Fruit fly (Drosophila melanogaster) whole organism, prepupa: Measurements from ENCODE around the gene HIP-R.

ENCODE experiments used
- CG10631 ChIP-seq: fragments of 200-800 bp; sonication (Bioruptor generic); optimal IDR thresholded peaks from 2 replicates; lab custom pipeline; 2016; ENCODE audit warnings: missing biosample characterization, missing genetic modification characterization
- CG11294 ChIP-seq: fragments of 200-800 bp; sonication (Bioruptor generic); IDR thresholded peaks from 2 replicates; pipeline ENCODE4 v1.3.6; 2022; ENCODE audit warnings: missing biosample characterization, missing genetic modification characterization
- CG11762 ChIP-seq: fragments of 200-800 bp; sonication (Bioruptor generic); optimal IDR thresholded peaks from 3 replicates; lab custom pipeline; 2016; ENCODE audit warnings: missing biosample characterization, missing genetic modification characterization; ENCODE audit not compliant: insufficient read depth
- CG11902 ChIP-seq: fragments of 200-800 bp; sonication (Bioruptor generic); optimal IDR thresholded peaks from 3 replicates; lab custom pipeline; 2016; ENCODE audit warnings: missing biosample characterization, missing genetic modification characterization
- CG15336 ChIP-seq: fragments of 200-800 bp; sonication (Bioruptor generic); IDR thresholded peaks from 2 replicates; pipeline ENCODE4 v1.3.6; 2022; ENCODE audit warnings: missing biosample characterization, missing genetic modification characterization
- CG16779 ChIP-seq: fragments of 200-800 bp; sonication (Bioruptor generic); optimal IDR thresholded peaks from 3 replicates; lab custom pipeline; 2017; ENCODE audit warnings: missing biosample characterization, mild to moderate bottlenecking, missing genetic modification characterization
- CG3032 ChIP-seq: fragments of 200-800 bp; optimal IDR thresholded peaks from 2 replicates; lab custom pipeline; 2019; ENCODE audit warnings: missing biosample characterization, mild to moderate bottlenecking, missing genetic modification characterization, moderate library complexity
- CG31627 ChIP-seq: fragments of 200-800 bp; sonication (Bioruptor generic); optimal IDR thresholded peaks from 3 replicates; lab custom pipeline; 2016; ENCODE audit warnings: missing biosample characterization, missing genetic modification characterization
- CG34406 ChIP-seq: fragments of 200-800 bp; sonication (Bioruptor generic); optimal IDR thresholded peaks from 3 replicates; lab custom pipeline; 2016; ENCODE audit warnings: missing biosample characterization, missing genetic modification characterization
- CG3919 ChIP-seq: fragments of 200-800 bp; sonication (Bioruptor generic); optimal IDR thresholded peaks from 3 replicates; lab custom pipeline; 2016; ENCODE audit warnings: missing biosample characterization, missing genetic modification characterization
- CG6276 ChIP-seq: fragments of 200-800 bp; sonication (Bioruptor generic); optimal IDR thresholded peaks from 2 replicates; lab custom pipeline; 2017; ENCODE audit warnings: missing biosample characterization, mild to moderate bottlenecking, missing genetic modification characterization
- CG6854 ChIP-seq: fragments of 200-800 bp; sonication (Bioruptor generic); optimal IDR thresholded peaks from 2 replicates; lab custom pipeline; 2017; ENCODE audit warnings: missing biosample characterization, mild to moderate bottlenecking, missing genetic modification characterization
- CG8119 ChIP-seq: fragments of 200-800 bp; sonication (Bioruptor generic); IDR thresholded peaks from 3 replicates; pipeline ENCODE4 v1.3.6; 2022; ENCODE audit warnings: missing biosample characterization, missing genetic modification characterization
- Eip78C ChIP-seq: fragments of 200-800 bp; sonication (Bioruptor generic); peaks from one replicate; lab custom pipeline; 2016; ENCODE audit warnings: missing biosample characterization, missing genetic modification characterization
- Eip93F ChIP-seq: fragments of 200-800 bp; sonication (Bioruptor generic); optimal IDR thresholded peaks from 2 replicates; lab custom pipeline; 2016; ENCODE audit warnings: missing biosample characterization, mild to moderate bottlenecking, missing genetic modification characterization
- Ets21C ChIP-seq: fragments of 200-800 bp; sonication (Bioruptor generic); optimal IDR thresholded peaks from 3 replicates; lab custom pipeline; 2016; ENCODE audit warnings: missing biosample characterization, missing genetic modification characterization
- Hr38 ChIP-seq: sonication (Bioruptor generic); optimal IDR thresholded peaks from 2 replicates; lab custom pipeline; 2016; ENCODE audit warnings: missing biosample characterization, missing genetic modification characterization
- Hr39 ChIP-seq: fragments of 200-800 bp; sonication (Bioruptor generic); optimal IDR thresholded peaks from 2 replicates; lab custom pipeline; 2016; ENCODE audit warnings: missing biosample characterization, missing genetic modification characterization
- Met ChIP-seq: fragments of 200-800 bp; sonication (Bioruptor generic); optimal IDR thresholded peaks from 3 replicates; lab custom pipeline; 2016; ENCODE audit warnings: missing biosample characterization, missing genetic modification characterization
- Smox ChIP-seq: fragments of 200-800 bp; sonication (Bioruptor generic); optimal IDR thresholded peaks from 3 replicates; lab custom pipeline; 2016; ENCODE audit warnings: missing biosample characterization, missing genetic modification characterization
- achi ChIP-seq: fragments of 200-800 bp; sonication (Bioruptor generic); optimal IDR thresholded peaks from 3 replicates; lab custom pipeline; 2016; ENCODE audit warnings: missing biosample characterization, missing genetic modification characterization
- acj6 ChIP-seq: fragments of 200-800 bp; sonication (Bioruptor generic); optimal IDR thresholded peaks from 3 replicates; lab custom pipeline; 2016; ENCODE audit warnings: missing biosample characterization, missing genetic modification characterization
- dac ChIP-seq: fragments of 200-800 bp; sonication (Bioruptor generic); optimal IDR thresholded peaks from 2 replicates; lab custom pipeline; 2017; ENCODE audit warnings: missing biosample characterization, mild to moderate bottlenecking, missing genetic modification characterization
- dsx ChIP-seq: fragments of 200-800 bp; optimal IDR thresholded peaks from 3 replicates; lab custom pipeline; 2019; ENCODE audit warnings: missing biosample characterization, mild to moderate bottlenecking, missing genetic modification characterization, moderate library complexity; ENCODE audit not compliant: poor library complexity, severe bottlenecking
- eg ChIP-seq: fragments of 200-800 bp; sonication (Bioruptor generic); IDR thresholded peaks from 3 replicates; pipeline ENCODE4 v1.3.6; 2022; ENCODE audit warnings: missing biosample characterization, missing genetic modification characterization
- esn ChIP-seq: fragments of 200-800 bp; sonication (Bioruptor generic); optimal IDR thresholded peaks from 2 replicates; lab custom pipeline; 2016; ENCODE audit warnings: missing biosample characterization, mild to moderate bottlenecking, missing genetic modification characterization, moderate library complexity
- fd85E ChIP-seq: fragments of 200-800 bp; sonication (Bioruptor generic); optimal IDR thresholded peaks from 3 replicates; lab custom pipeline; 2016; ENCODE audit warnings: missing biosample characterization, missing genetic modification characterization
- fkh ChIP-seq: fragments of 200-800 bp; sonication (Bioruptor generic); optimal IDR thresholded peaks from 3 replicates; lab custom pipeline; 2017; ENCODE audit warnings: missing biosample characterization, mild to moderate bottlenecking, missing genetic modification characterization, moderate library complexity
- lz ChIP-seq: fragments of 200-800 bp; sonication (Bioruptor generic); optimal IDR thresholded peaks from 3 replicates; lab custom pipeline; 2016; ENCODE audit warnings: missing biosample characterization, missing genetic modification characterization
- spab ChIP-seq: fragments of 200-800 bp; sonication (Bioruptor generic); optimal IDR thresholded peaks from 2 replicates; lab custom pipeline; 2017; ENCODE audit warnings: missing biosample characterization, mild to moderate bottlenecking, missing genetic modification characterization, missing genetic modification reagents
- ss ChIP-seq, 2 experiments: fragments of 200-800 bp; sonication (Bioruptor generic); optimal IDR thresholded peaks; 2 replicates in 1 of 2; 3 replicates in 1 of 2; lab custom pipeline; 2017 to 2018; ENCODE audit warnings: mild to moderate bottlenecking in 2 of 2, missing biosample characterization in 2 of 2, missing genetic modification characterization in 2 of 2, moderate library complexity in 1 of 2
- svp ChIP-seq: fragments of 200-800 bp; sonication (Bioruptor generic); peaks from one replicate; lab custom pipeline; 2016; ENCODE audit warnings: missing biosample characterization, missing genetic modification characterization
- topi ChIP-seq: fragments of 200-800 bp; sonication (Bioruptor generic); optimal IDR thresholded peaks from 3 replicates; lab custom pipeline; 2016; ENCODE audit warnings: missing biosample characterization, missing genetic modification characterization
- vri ChIP-seq: fragments of 200-800 bp; sonication (Bioruptor generic); optimal IDR thresholded peaks from 3 replicates; lab custom pipeline; 2016; ENCODE audit warnings: missing biosample characterization, mild to moderate bottlenecking, missing genetic modification characterization

HIP-R gene

dm6 chrX:3761318-3762081 lies 28.3 kb upstream of the HIP-R start (continued):
- peak; percentile 63; the same call in 1 of the 3 replicates for TF ChIP-seq CG8119 (GFP tag; lab: Robert Waterston, UW)
- peak; percentile 89 for TF ChIP-seq topi (GFP tag; lab: Kevin White, UChicago)
- peak; percentile 83 for TF ChIP-seq CG31627 (GFP tag; lab: Kevin White, UChicago)
- TF ChIP-seq spab (GFP tag; lab: Kevin White, UChicago) = peak; percentile 27
- no peak for TF ChIP-seq dsx (GFP tag; lab: Kevin White, UChicago)
- no peak for TF ChIP-seq CG11294 (GFP tag; lab: Robert Waterston, UW)
- TF ChIP-seq CG11902 (GFP tag; lab: Kevin White, UChicago) = peak; percentile 62
- TF ChIP-seq lz = peak; percentile 83
- TF ChIP-seq CG3919 = peak; percentile 56
- peak; percentile 85 for TF ChIP-seq CG34406 (GFP tag; lab: Kevin White, UChicago)
- TF ChIP-seq fd85E (GFP tag; lab: Kevin White, UChicago) = peak; percentile 29
- peak; percentile 50 for TF ChIP-seq Eip93F (GFP tag; lab: Kevin White, UChicago)
- TF ChIP-seq CG6276 (GFP tag; lab: Kevin White, UChicago) = peak; percentile 51
- peak; percentile 61 for TF ChIP-seq CG6854
- peak; percentile 96 for TF ChIP-seq svp (GFP tag; lab: Kevin White, UChicago)
- peak; percentile 62 for TF ChIP-seq CG15336 (GFP tag; lab: Robert Waterston, UW)
- peak; percentile 83 for TF ChIP-seq Met (GFP tag; lab: Kevin White, UChicago)
- peak; percentile 88 for TF ChIP-seq esn (GFP tag; lab: Kevin White, UChicago)
- TF ChIP-seq CG3032 (tag; lab: Kevin White, UChicago) = peak; percentile 27
- TF ChIP-seq, all 60 proteins: peak for 48

DNA sequence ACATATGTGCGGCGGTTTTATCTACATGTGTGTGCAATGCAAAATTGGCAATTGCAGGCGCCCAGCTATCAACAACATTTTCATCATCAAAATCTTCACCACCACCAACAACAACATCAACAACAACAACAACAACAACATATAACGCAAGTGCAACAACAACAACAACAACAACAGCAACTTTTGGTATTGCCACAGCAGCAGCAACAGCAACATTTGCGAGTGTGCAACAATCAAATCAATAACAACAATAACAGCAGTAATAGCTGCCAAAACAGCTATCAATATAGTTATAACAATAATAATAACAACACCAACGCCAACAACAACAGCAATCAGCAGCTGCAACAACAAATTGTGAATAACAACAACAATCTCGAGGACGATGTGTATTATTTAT lies 27.3 kb upstream of the HIP-R start:
- TF ChIP-seq svp (GFP tag; lab: Kevin White, UChicago) (no peak), CG3919 (no peak)

- TF ChIP-seq Met (GFP tag; lab: Kevin White, UChicago) (peak; percentile 14), topi (GFP tag; lab: Kevin White, UChicago) (peak; percentile 17), Hr39 (peak; percentile 16), fd85E (GFP tag; lab: Kevin White, UChicago) (no peak), achi (GFP tag; lab: Kevin White, UChicago) (no peak), CG3919 (no peak), esn (GFP tag; lab: Kevin White, UChicago) (peak; percentile 21), svp (GFP tag; lab: Kevin White, UChicago) (peak; percentile 34), CG11762 (no peak), Smox (GFP tag; lab: Kevin White, UChicago) (no peak), Eip78C (GFP tag; lab: Kevin White, UChicago) (peak; percentile 61), lz (peak; percentile 4), Ets21C (GFP tag; lab: Kevin White, UChicago) (peak; percentile 9), dac (no peak), Eip93F (GFP tag; lab: Kevin White, UChicago) (no peak)
These were observed 26.8 kb upstream of the HIP-R start for dm6 chrX:3762914-3763489.

DNA sequence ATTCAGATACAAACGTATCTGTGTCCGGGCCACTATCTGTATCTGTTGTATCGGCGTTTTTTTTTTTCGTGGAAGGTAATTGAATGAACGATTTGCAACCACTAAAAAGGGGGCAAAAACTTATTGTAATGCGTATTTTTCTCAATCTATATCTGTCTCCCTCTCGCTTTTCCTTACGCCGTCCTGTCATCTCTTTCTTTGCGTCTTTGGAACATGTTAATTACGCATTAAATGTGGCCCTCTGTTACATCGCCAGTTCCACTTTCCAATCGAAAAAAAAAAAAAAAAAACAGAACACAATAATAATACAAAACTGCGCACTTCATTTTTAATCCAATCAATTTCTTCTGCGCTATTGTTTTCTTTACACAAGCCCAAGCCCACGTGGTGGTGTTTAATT lies 25.5 kb upstream of the HIP-R start:
- TF ChIP-seq vri (no peak), ss (GFP tag; optimal IDR thresholded peaks at IDR 0.05; lab: Kevin White, UChicago) (no peak), acj6 (no peak), lz (no peak), Eip93F (GFP tag; lab: Kevin White, UChicago) (no peak), CG3032 (tag; lab: Kevin White, UChicago) (no peak), Eip78C (GFP tag; lab: Kevin White, UChicago) (no peak), Met (GFP tag; lab: Kevin White, UChicago) (no peak), Hr38 (GFP tag; lab: Kevin White, UChicago) (no peak), CG10631 (GFP tag; lab: Kevin White, UChicago) (no peak), CG16779 (tag; lab: Kevin White, UChicago) (no peak), fkh (GFP tag; lab: Kevin White, UChicago) (no peak), eg (GFP tag; lab: Robert Waterston, UW) (no peak)
